Fruit fly (Drosophila melanogaster): ENCODE measurements around the gene CG32081.

The CG32081 gene

DNA sequence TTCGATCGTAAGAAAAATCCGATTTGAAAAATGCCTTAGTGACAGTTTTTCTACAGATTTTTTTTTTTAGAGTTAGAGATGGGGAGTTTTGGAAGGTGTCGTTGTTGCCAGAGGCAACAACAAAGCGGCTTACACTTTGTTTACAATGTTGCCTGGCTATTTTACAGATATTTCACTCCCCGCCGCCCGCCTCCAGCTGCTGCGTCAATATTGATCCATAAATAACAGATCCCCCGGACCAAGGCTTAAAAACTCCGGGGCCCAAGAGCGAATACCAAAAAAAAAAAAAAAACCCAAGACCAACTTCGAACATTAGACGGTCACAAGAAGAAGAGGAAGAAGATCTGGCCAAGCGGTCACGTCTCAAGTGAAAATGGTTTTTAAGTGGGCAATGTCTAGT is 24.5 kb upstream of the CG32081 start (continued):
- TF ChIP-seq kni (GFP tag; optimal IDR thresholded peaks at IDR 0.05) (peak; percentile 35), CG9932 (GFP tag; IDR thresholded peaks at IDR 0.05) (no peak), tio (GFP tag; optimal IDR thresholded peaks at IDR 0.05) (peak; percentile 33), MTF-1 (GFP tag; optimal IDR thresholded peaks at IDR 0.05; ENCODE audit: borderline replicate concordance) (peak; percentile 31), CG11456 (GFP tag; IDR thresholded peaks at IDR 0.05) (no peak), CG10431 (GFP tag; optimal IDR thresholded peaks at IDR 0.05) (peak; percentile 10), knrl (GFP tag; IDR thresholded peaks at IDR 0.05; ENCODE audit: partially characterized antibody) (no peak), Hmx (GFP tag; optimal IDR thresholded peaks at IDR 0.05) (no peak), CG1024 (GFP tag; IDR thresholded peaks at IDR 0.05) (0 out of 2 replicates have a peak, but pooled peaks have one; percentile 32), ash1 (GFP tag; optimal IDR thresholded peaks at IDR 0.05) (no peak), CG17385 (GFP tag; optimal IDR thresholded peaks at IDR 0.05) (peak; percentile 13), CG18619 (GFP tag; optimal IDR thresholded peaks at IDR 0.05) (peak; percentile 6), sqz (GFP tag; optimal IDR thresholded peaks at IDR 0.05) (peak; percentile 33), Ptx1 (GFP tag; IDR thresholded peaks at IDR 0.05) (no peak), klu (GFP tag; IDR thresholded peaks at IDR 0.05) (no peak), br (optimal IDR thresholded peaks at IDR 0.05) (no peak), NC2α (GFP tag; optimal IDR thresholded peaks at IDR 0.05) (no peak), wek (GFP tag; optimal IDR thresholded peaks at IDR 0.05) (peak; percentile 34), Mad (GFP tag; optimal IDR thresholded peaks at IDR 0.05) (no peak), CG10959 (GFP tag; IDR thresholded peaks at IDR 0.05) (0 out of 2 replicates have a peak, but pooled peaks have one; percentile 29), ftz-f1 (GFP tag; optimal IDR thresholded peaks at IDR 0.05) (no peak), Sox100B (GFP tag; optimal IDR thresholded peaks at IDR 0.05) (peak; percentile 19), CG8089 (GFP tag; optimal IDR thresholded peaks at IDR 0.05) (no peak), Drgx (GFP tag; IDR thresholded peaks at IDR 0.05) (no peak), aop (GFP tag; IDR thresholded peaks at IDR 0.05) (no peak), CG1603 (tag; optimal IDR thresholded peaks at IDR 0.05) (no peak), CG15601 (tag; optimal IDR thresholded peaks at IDR 0.05) (peak; percentile 7), tap (tag; optimal IDR thresholded peaks at IDR 0.05) (no peak), mld (GFP tag; IDR thresholded peaks at IDR 0.05; ENCODE audit: partially characterized antibody) (no peak), sr (GFP tag; IDR thresholded peaks at IDR 0.05) (0 out of 3 replicates have a peak, but pooled peaks have one; percentile 7), stc (GFP tag; IDR thresholded peaks at IDR 0.05) (0 out of 2 replicates have a peak, but pooled peaks have one; percentile 19), slbo (GFP tag; IDR thresholded peaks at IDR 0.05) (no peak), Ets65A (GFP tag) (peak; percentile 47), bbx (GFP tag; IDR thresholded peaks at IDR 0.05; ENCODE audit: partially characterized antibody) (no peak), dimm (GFP tag; IDR thresholded peaks at IDR 0.05) (no peak), CG17612 (GFP tag; IDR thresholded peaks at IDR 0.05) (no peak), tx (GFP tag; optimal IDR thresholded peaks at IDR 0.05) (no peak), bigmax (GFP tag; optimal IDR thresholded peaks at IDR 0.05) (no peak), Dip3 (GFP tag; optimal IDR thresholded peaks at IDR 0.05) (no peak), Bgb (GFP tag; IDR thresholded peaks at IDR 0.05; ENCODE audit: partially characterized antibody) (no peak), GATAe (GFP tag; conservative IDR thresholded peaks at IDR 0.05) (no peak), ewg (GFP tag; optimal IDR thresholded peaks at IDR 0.05) (no peak), Scr (GFP tag; IDR thresholded peaks at IDR 0.05; ENCODE audit: partially characterized antibody) (no peak), Poxn (GFP tag; IDR thresholded peaks at IDR 0.05) (no peak)

Data from whole organism, embryonic.